Fruit fly (Drosophila melanogaster): Measurements from ENCODE around the gene CG17672.

Gene CG17672

dm6 chr3L:13061322-13061809, 32.6 kb downstream of the CG17672 start, which contains the start of the genes CG14115 and CG34428:
TSS of gene CG14115 (minus strand) at chr3L:13061422.
TSS of gene CG34428 (plus strand) at chr3L:13061759.
- TF ChIP-seq CG17186 (GFP tag; optimal IDR thresholded peaks at IDR 0.05) (no peak), gce (GFP tag; IDR thresholded peaks at IDR 0.05) (0 out of 3 replicates have a peak, but pooled peaks have one; percentile 17), bcd (GFP tag; optimal IDR thresholded peaks at IDR 0.05) (no peak)

- TF ChIP-seq CG7963 (GFP tag; IDR thresholded peaks at IDR 0.05; ENCODE audit: partially characterized antibody) (no peak), Blimp-1 (GFP tag; optimal IDR thresholded peaks at IDR 0.05) (peak; percentile 48), CG6689 (GFP tag; IDR thresholded peaks at IDR 0.05) (no peak)
Measured at dm6 chr3L:13062746-13063145, 34.0 kb downstream of the CG17672 start, which contains the start of gene CG34429. TSS of gene CG34429 (plus strand) at chr3L:13063046.

- peak; percentile 42 for TF ChIP-seq abd-A (tag; optimal IDR thresholded peaks at IDR 0.05)
- TF ChIP-seq gcm2 (GFP tag; optimal IDR thresholded peaks at IDR 0.05), result no peak
- no peak for TF ChIP-seq sug (tag; optimal IDR thresholded peaks at IDR 0.05)
- TF ChIP-seq Ravus (GFP tag; IDR thresholded peaks at IDR 0.05), result no peak
- peak; percentile 79; the same call in 1 of the 2 replicates for TF ChIP-seq vvl (GFP tag; IDR thresholded peaks at IDR 0.05)
- TF ChIP-seq Rfx (GFP tag; IDR thresholded peaks at IDR 0.05), result no peak
- TF ChIP-seq Abd-B (GFP tag; optimal IDR thresholded peaks at IDR 0.05), result no peak
- TF ChIP-seq gsb-n (tag; optimal IDR thresholded peaks at IDR 0.05), result peak; percentile 33
- TF ChIP-seq CG31388 (GFP tag; optimal IDR thresholded peaks at IDR 0.05), result no peak
- peak; percentile 76 for TF ChIP-seq oc (tag; optimal IDR thresholded peaks at IDR 0.05)
- TF ChIP-seq CG9876 (GFP tag; optimal IDR thresholded peaks at IDR 0.05), result no peak
- TF ChIP-seq Awh (GFP tag; IDR thresholded peaks at IDR 0.05), result peak; percentile 71
- TF ChIP-seq ERR (GFP tag; optimal IDR thresholded peaks at IDR 0.05), result no peak
- peak; percentile 26 for TF ChIP-seq Vsx1 (GFP tag; optimal IDR thresholded peaks at IDR 0.05)
- no peak for TF ChIP-seq Scr (GFP tag; IDR thresholded peaks at IDR 0.05; ENCODE audit: partially characterized antibody)
Measured at dm6 chr3L:13064346-13064745, 35.6 kb downstream of the CG17672 start.

dm6 chr3L:13064935-13065334, 36.2 kb downstream of the CG17672 start:
- TF ChIP-seq Stat92E (GFP tag; optimal IDR thresholded peaks at IDR 0.05) (peak in 1 of 3 experiments; percentile 92), schlank (tag; optimal IDR thresholded peaks at IDR 0.05) (no peak), CG8281 (tag; optimal IDR thresholded peaks at IDR 0.05) (peak; percentile 9), vnd (GFP tag; IDR thresholded peaks at IDR 0.05; ENCODE audit: partially characterized antibody) (no peak), CG9215 (GFP tag; IDR thresholded peaks at IDR 0.05) (no peak), ERR (GFP tag; optimal IDR thresholded peaks at IDR 0.05) (no peak), CG14050 (GFP tag; IDR thresholded peaks at IDR 0.05) (no peak), Awh (GFP tag; IDR thresholded peaks at IDR 0.05) (peak; percentile 9; the same call in 1 of the 2 replicates), zf30C (GFP tag; optimal IDR thresholded peaks at IDR 0.05) (no peak), wor (GFP tag; IDR thresholded peaks at IDR 0.05) (no peak), Sry-δ (GFP tag; optimal IDR thresholded peaks at IDR 0.05) (no peak), CG16813 (GFP tag; IDR thresholded peaks at IDR 0.05; ENCODE audit: partially characterized antibody) (0 out of 3 replicates have a peak, but pooled peaks have one; percentile 13), grn (GFP tag; optimal IDR thresholded peaks at IDR 0.05) (peak; percentile 67), ranshi (GFP tag; IDR thresholded peaks at IDR 0.05) (no peak)

dm6 chr3L:13065619-13066018, 36.9 kb downstream of the CG17672 start:
- TF ChIP-seq cg (GFP tag; optimal IDR thresholded peaks at IDR 0.05), result no peak
- no peak for TF ChIP-seq HLHmδ (GFP tag; optimal IDR thresholded peaks at IDR 0.05)
- TF ChIP-seq Ptx1 (GFP tag; IDR thresholded peaks at IDR 0.05), result no peak
- TF ChIP-seq CG18262 (tag; optimal IDR thresholded peaks at IDR 0.05), result no peak
- no peak for TF ChIP-seq CG3281 (GFP tag; optimal IDR thresholded peaks at IDR 0.05)
- no peak for TF ChIP-seq CG9876 (GFP tag; optimal IDR thresholded peaks at IDR 0.05)
- TF ChIP-seq chinmo (GFP tag; IDR thresholded peaks at IDR 0.05; ENCODE audit: partially characterized antibody), result no peak
- no peak for TF ChIP-seq CG10979 (tag; optimal IDR thresholded peaks at IDR 0.05)
- no peak for TF ChIP-seq repo (GFP tag; optimal IDR thresholded peaks at IDR 0.05)
- TF ChIP-seq D (optimal IDR thresholded peaks at IDR 0.05), result no peak
- no peak for TF ChIP-seq D (GFP tag; optimal IDR thresholded peaks at IDR 0.05)
- no peak for TF ChIP-seq CG17361 (GFP tag; IDR thresholded peaks at IDR 0.05)

All from whole organism, embryonic.